Worm (Caenorhabditis elegans): ENCODE measurements around the gene F56C3.7.

ce11 chrX:1338906-1339673, 31.5 kb downstream of the F56C3.7 start:
- TF ChIP-seq ttx-3 (tag; optimal IDR thresholded peaks at IDR 0.05) (no peak), ceh-2 (tag; optimal IDR thresholded peaks at IDR 0.05) (no peak), hlh-30 (tag; optimal IDR thresholded peaks at IDR 0.05; ENCODE audit: insufficient read depth) (no peak), odd-2 (tag; optimal IDR thresholded peaks at IDR 0.05) (no peak), ets-4 (tag; optimal IDR thresholded peaks at IDR 0.05) (no peak)

Data from whole organism, late embryonic.